Worm (Caenorhabditis elegans) whole organism, midembryonic: ENCODE measurements around the gene F46F5.14.

Experiments
- flt-1 ChIP-seq: fragments of 200-800 bp; sonication (Bioruptor generic); IDR thresholded peaks from 2 replicates; pipeline ENCODE4 v1.3.6; 2022; ENCODE audit warnings: missing genetic modification characterization, missing compliant biosample characterization
- klf-2 ChIP-seq: fragments of 200-800 bp; sonication (Bioruptor generic); conservative IDR thresholded peaks from 2 replicates; pipeline ENCODE4 v1.3.6; 2022; ENCODE audit warnings: missing genetic modification reagents, missing genetic modification characterization, missing compliant biosample characterization
- med-1 ChIP-seq: sonication (generic microtip); optimal IDR thresholded peaks from 2 replicates; lab custom pipeline; 2017; ENCODE audit warnings: missing genetic modification characterization, mild to moderate bottlenecking, missing compliant biosample characterization, antibody characterized with exemption, missing genetic modification reagents; ENCODE audit not compliant: insufficient read depth

ce11 chrII:825521-825920 lies 25.7 kb downstream of the F46F5.14 start, which contains the start of gene F28A10.1:
- TF ChIP-seq med-1 (GFP tag; lab: Kevin White, UChicago) (no peak), flt-1 (GFP tag; lab: Robert Waterston, UW) (no peak), klf-2 (GFP tag; lab: Robert Waterston, UW) (no peak)
